Worm (Caenorhabditis elegans) whole organism, midembryonic: ENCODE data around the gene Y69E1A.1.

Experiments used
- T22C8.4 ChIP-seq: fragments of 200-800 bp; sonication (Bioruptor generic); IDR thresholded peaks from 2 replicates; pipeline ENCODE4 v1.3.6; 2022; ENCODE audit warnings: missing genetic modification characterization, missing compliant biosample characterization
- cog-1 ChIP-seq: sonication (generic microtip); optimal IDR thresholded peaks from 2 replicates; lab custom pipeline; 2016; ENCODE audit warnings: missing genetic modification characterization, missing compliant biosample characterization
- flt-1 ChIP-seq: fragments of 200-800 bp; sonication (Bioruptor generic); IDR thresholded peaks from 2 replicates; pipeline ENCODE4 v1.3.6; 2022; ENCODE audit warnings: missing genetic modification characterization, missing compliant biosample characterization
- med-1 ChIP-seq: sonication (generic microtip); optimal IDR thresholded peaks from 2 replicates; lab custom pipeline; 2017; ENCODE audit warnings: missing genetic modification characterization, mild to moderate bottlenecking, missing compliant biosample characterization, antibody characterized with exemption, missing genetic modification reagents; ENCODE audit not compliant: insufficient read depth
- tab-1 ChIP-seq: fragments of 200-800 bp; sonication (Bioruptor generic); IDR thresholded peaks from 2 replicates; pipeline ENCODE4 v1.3.6; 2022; ENCODE audit warnings: missing genetic modification characterization, missing compliant biosample characterization
- ztf-29 ChIP-seq: fragments of 200-800 bp; sonication (Bioruptor generic); IDR thresholded peaks from 2 replicates; pipeline ENCODE4 v1.3.6; 2022; ENCODE audit warnings: missing genetic modification reagents, missing genetic modification characterization, missing compliant biosample characterization

DNA sequence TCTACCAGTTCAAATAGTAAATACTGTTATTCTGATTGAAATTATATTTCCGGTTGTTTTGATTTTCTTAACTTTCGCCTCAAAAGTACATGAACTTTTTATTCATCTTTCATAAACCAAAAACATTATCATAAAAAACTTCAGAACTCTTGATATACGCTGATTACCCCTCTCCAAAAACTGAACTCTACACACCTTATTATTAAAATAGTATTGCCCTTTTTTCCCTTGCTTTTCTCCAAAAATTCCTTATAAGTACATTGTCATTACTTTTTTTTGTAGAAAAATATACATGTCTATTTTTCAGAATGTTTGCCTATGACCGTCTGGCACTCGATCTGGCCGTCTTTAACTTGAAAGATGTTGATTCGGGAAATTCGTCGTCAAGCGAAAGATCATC is 33.1 kb upstream of the Y69E1A.1 start, which contains the start of gene Y43E12A.2:
- no peak for TF ChIP-seq T22C8.4 (GFP tag; lab: Robert Waterston, UW)
- TF ChIP-seq flt-1 (GFP tag; lab: Robert Waterston, UW): no peak
- no peak for TF ChIP-seq tab-1 (GFP tag; lab: Robert Waterston, UW)
- no peak for TF ChIP-seq med-1
- no peak for TF ChIP-seq cog-1 (tag; lab: Kevin White, UChicago)
- TF ChIP-seq ztf-29 (GFP tag; lab: Robert Waterston, UW): no peak
